Worm (Caenorhabditis elegans) whole organism, L3 larva: ENCODE data around the gene Y59C2A.3.

Experiments
- ama-1 ChIP-seq: fragments of 150-350 bp; optimal IDR thresholded peaks from 2 replicates; lab custom pipeline; 2018
- egl-27 ChIP-seq: sonication (generic microtip); optimal IDR thresholded peaks from 4 replicates; lab custom pipeline; 2017; ENCODE audit warnings: missing biosample characterization, missing genetic modification reagents, missing genetic modification characterization
- egl-5 ChIP-seq: fragments of 150-350 bp; optimal IDR thresholded peaks from 2 replicates; lab custom pipeline; 2017; ENCODE audit warnings: missing biosample characterization, missing genetic modification reagents, missing genetic modification characterization, inconsistent platforms
- elt-3 ChIP-seq, 3 experiments: fragments of 150-350 bp in 1 of 3; sonication (generic microtip) in 2 of 3; optimal IDR thresholded peaks; 2 replicates in 2 of 3; 4 replicates in 1 of 3; lab custom pipeline; 2014 to 2017; ENCODE audit warnings: missing biosample characterization in 3 of 3, missing genetic modification characterization in 3 of 3
- fkh-10 ChIP-seq: sonication (generic microtip); optimal IDR thresholded peaks from 2 replicates; lab custom pipeline; 2017; ENCODE audit warnings: missing biosample characterization, missing genetic modification reagents, missing genetic modification characterization
- fos-1 ChIP-seq: fragments of 150-350 bp; optimal IDR thresholded peaks from 2 replicates; lab custom pipeline; 2014; ENCODE audit warnings: missing biosample characterization, missing genetic modification characterization
- nfya-1 ChIP-seq: sonication (generic microtip); optimal IDR thresholded peaks from 2 replicates; lab custom pipeline; 2017; ENCODE audit warnings: missing genetic modification characterization, mild to moderate bottlenecking, missing compliant biosample characterization, antibody characterized with exemption, moderate library complexity; ENCODE audit not compliant: insufficient read depth
- nhr-11 ChIP-seq: fragments of 150-350 bp; optimal IDR thresholded peaks from 2 replicates; lab custom pipeline; 2014; ENCODE audit warnings: missing biosample characterization, missing genetic modification characterization
- nhr-12 ChIP-seq: fragments of 150-350 bp; optimal IDR thresholded peaks from 2 replicates; lab custom pipeline; 2014; ENCODE audit warnings: missing biosample characterization, missing genetic modification characterization
- nhr-28 ChIP-seq: fragments of 150-350 bp; optimal IDR thresholded peaks from 2 replicates; lab custom pipeline; 2014; ENCODE audit warnings: missing biosample characterization, missing genetic modification characterization
- pqm-1 ChIP-seq: fragments of 150-350 bp; optimal IDR thresholded peaks from 2 replicates; lab custom pipeline; 2017; ENCODE audit warnings: missing biosample characterization, missing genetic modification characterization, inconsistent platforms
- tbx-2 ChIP-seq: sonication (generic microtip); optimal IDR thresholded peaks from 2 replicates; lab custom pipeline; 2016; ENCODE audit warnings: mild to moderate bottlenecking, missing genetic modification characterization, missing compliant biosample characterization
- unc-62 ChIP-seq: fragments of 150-350 bp; sonication (generic microtip); optimal IDR thresholded peaks from 4 replicates; lab custom pipeline; 2014; ENCODE audit warnings: missing biosample characterization, missing genetic modification reagents, missing genetic modification characterization
- ztf-4 ChIP-seq: fragments of 150-350 bp; optimal IDR thresholded peaks from 2 replicates; lab custom pipeline; 2014; ENCODE audit warnings: missing biosample characterization, missing genetic modification characterization

DNA sequence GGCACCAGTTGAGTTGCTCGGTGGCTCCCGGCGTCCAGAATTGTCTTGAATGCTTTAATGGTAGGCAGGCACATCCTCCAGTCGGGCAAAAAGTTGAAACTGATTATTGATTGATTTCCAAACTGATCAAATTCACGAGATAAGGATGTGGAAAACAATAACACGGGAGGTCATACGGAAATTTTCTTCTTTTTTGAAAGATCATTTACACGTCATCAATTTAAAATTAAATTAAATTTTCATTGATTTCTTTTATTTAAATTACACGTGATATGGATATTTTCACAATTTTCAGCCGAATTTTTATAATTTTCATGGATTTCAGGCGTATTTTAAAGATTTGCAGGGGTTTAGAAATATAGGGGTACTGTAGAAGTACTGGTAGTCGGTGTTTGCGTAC, 3.7 kb upstream of the Y59C2A.3 start, which contains the start of gene cbs-2:
- TF ChIP-seq elt-3 (tag; optimal IDR thresholded peaks at IDR 0.05; lab: Kevin White, UChicago): no peak
- no peak for TF ChIP-seq ztf-4 (tag; lab: Kevin White, UChicago)
- no peak for TF ChIP-seq nhr-11 (tag; lab: Kevin White, UChicago)
- no peak for TF ChIP-seq nhr-12
- TF ChIP-seq fos-1 (tag; lab: Kevin White, UChicago): no peak
- TF ChIP-seq pqm-1: no peak
- TF ChIP-seq ama-1: no peak
- TF ChIP-seq egl-27: no peak
- no peak for TF ChIP-seq nfya-1 (tag; lab: Kevin White, UChicago)
- TF ChIP-seq egl-5 (tag; lab: Kevin White, UChicago): no peak
- no peak for TF ChIP-seq nhr-28 (tag; lab: Kevin White, UChicago)
- TF ChIP-seq fkh-10 (GFP tag; lab: Kevin White, UChicago): no peak
- TF ChIP-seq unc-62 (GFP tag; lab: Kevin White, UChicago): no peak
- no peak for TF ChIP-seq tbx-2 (tag; lab: Kevin White, UChicago)
